Comparison of ENCODE assay signal across 1 fruit fly cellular context in the genomic region with DNA sequence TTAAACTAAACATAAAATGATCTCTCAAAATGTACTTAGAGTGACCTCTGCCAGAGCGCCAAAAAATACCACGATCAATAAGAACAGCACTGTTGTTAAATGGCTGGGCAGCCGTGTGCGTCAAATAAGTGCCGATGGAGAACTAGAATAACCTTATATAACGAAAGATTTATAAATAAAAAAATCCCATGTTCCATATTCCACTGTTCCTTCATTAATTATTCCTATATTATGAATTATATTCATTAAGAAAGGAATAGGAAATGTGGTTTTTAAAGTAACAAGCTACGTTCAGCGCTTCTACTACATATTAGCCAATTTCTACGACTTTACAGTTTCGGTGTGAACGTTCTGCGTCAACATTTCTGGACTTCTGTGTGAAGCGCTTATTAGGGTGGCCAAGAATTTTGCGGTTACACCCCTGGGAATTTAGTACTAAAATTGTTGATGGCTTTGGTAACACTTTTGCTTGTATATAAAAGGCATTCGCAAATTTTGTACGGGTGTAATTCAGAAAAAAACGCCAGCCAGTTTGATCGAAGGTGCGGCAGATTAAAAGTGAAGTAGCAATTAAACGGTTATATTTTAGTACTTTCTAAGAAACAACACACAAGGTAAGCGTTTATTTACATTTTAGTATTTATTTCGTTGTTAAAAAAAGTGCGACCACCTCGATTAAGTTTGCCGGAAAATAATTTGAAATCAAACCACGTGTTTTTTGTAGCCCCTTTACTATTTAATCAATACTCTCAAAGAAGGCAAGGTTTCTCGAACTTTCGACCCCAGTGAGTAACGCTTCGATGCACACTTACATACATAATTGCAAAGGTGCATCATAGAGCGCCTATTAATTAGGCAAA.
TF ChIP-seq lines count a peak whose summit lies in the region.

Gene tefu (minus strand): TSS at position 51 of the 860 bp plus-strand sequence.
Gene Hsc70-4 (plus strand): TSS at position 502 of the 860 bp plus-strand sequence.

TF ChIP-seq in whole organism, embryonic, 481 proteins besides CTCF, POLR2A, EP300 and RAD21 (continued from another document and continues in another):
- TF ChIP-seq CG2202 (tag; optimal IDR thresholded peaks at IDR 0.05; lab: Kevin White, UChicago) (peak; percentile 40), CG4854 (GFP tag; optimal IDR thresholded peaks at IDR 0.05; lab: Kevin White, UChicago) (peak; percentile 53), lov (optimal IDR thresholded peaks at IDR 0.05; lab: Kevin White, UChicago) (no peak), lov (GFP tag; IDR thresholded peaks at IDR 0.05; lab: Robert Waterston, UW) (no peak; the same call in 2 of the 3 replicates), E2f2 (GFP tag; IDR thresholded peaks at IDR 0.05; lab: Robert Waterston, UW) (peak; percentile 71), Dll (GFP tag; IDR thresholded peaks at IDR 0.05; lab: Robert Waterston, UW; ENCODE audit: partially characterized antibody) (no peak), sqz (GFP tag; optimal IDR thresholded peaks at IDR 0.05; lab: Kevin White, UChicago) (peak; percentile 95), Atf3 (GFP tag; optimal IDR thresholded peaks at IDR 0.05; lab: Kevin White, UChicago) (peak; percentile 71), dmrt99B (tag; optimal IDR thresholded peaks at IDR 0.05; lab: Kevin White, UChicago) (peak; percentile 33), CG8478 (optimal IDR thresholded peaks at IDR 0.05; lab: Kevin White, UChicago) (no peak), bab2 (GFP tag; optimal IDR thresholded peaks at IDR 0.05; lab: Kevin White, UChicago) (peak; percentile 55), CG11560 (tag; IDR thresholded peaks at IDR 0.05; lab: Robert Waterston, UW) (peak; percentile 27; the same call in 1 of the 3 replicates), peb (GFP tag; IDR thresholded peaks at IDR 0.05; lab: Robert Waterston, UW) (peak; percentile 49; the same call in 1 of the 2 replicates), Mad (GFP tag; optimal IDR thresholded peaks at IDR 0.05; lab: Kevin White, UChicago) (peak; percentile 68), ac (GFP tag; optimal IDR thresholded peaks at IDR 0.05; lab: Kevin White, UChicago) (no peak), CG15696 (tag; optimal IDR thresholded peaks at IDR 0.05; lab: Kevin White, UChicago) (peak; percentile 76), CG9215 (GFP tag; IDR thresholded peaks at IDR 0.05; lab: Robert Waterston, UW) (peak; percentile 81), Doc2 (GFP tag; IDR thresholded peaks at IDR 0.05; lab: Robert Waterston, UW) (no peak), CG10565 (GFP tag; optimal IDR thresholded peaks at IDR 0.05; lab: Kevin White, UChicago) (no peak), Hr78 (GFP tag; optimal IDR thresholded peaks at IDR 0.05; lab: Kevin White, UChicago) (peak in 1 of 2 experiments; percentile 77), CG12659 (GFP tag; optimal IDR thresholded peaks at IDR 0.05; lab: Kevin White, UChicago) (peak; percentile 80), Sin3A (optimal IDR thresholded peaks at IDR 0.05; lab: Kevin White, UChicago) (peak; percentile 96), CG17361 (GFP tag; IDR thresholded peaks at IDR 0.05; lab: Robert Waterston, UW) (peak; percentile 91), CHES-1-like (GFP tag; optimal IDR thresholded peaks at IDR 0.05; lab: Kevin White, UChicago) (peak; percentile 52), D19B (GFP tag; optimal IDR thresholded peaks at IDR 0.05; lab: Kevin White, UChicago) (peak; percentile 42), sd (tag; optimal IDR thresholded peaks at IDR 0.05; lab: Kevin White, UChicago) (no peak), crp (GFP tag; optimal IDR thresholded peaks at IDR 0.05; lab: Kevin White, UChicago) (peak in 1 of 2 experiments; percentile 48), CG18764 (GFP tag; optimal IDR thresholded peaks at IDR 0.05; lab: Kevin White, UChicago) (peak; percentile 67), tio (GFP tag; optimal IDR thresholded peaks at IDR 0.05; lab: Kevin White, UChicago) (no peak), HLH3B (GFP tag; IDR thresholded peaks at IDR 0.05; lab: Robert Waterston, UW) (peak; percentile 65; the same call in 1 of the 2 replicates), CG9797 (GFP tag; optimal IDR thresholded peaks at IDR 0.05; lab: Kevin White, UChicago) (peak; percentile 96), CG30403 (GFP tag; optimal IDR thresholded peaks at IDR 0.05; lab: Kevin White, UChicago) (peak; percentile 88), CG14710 (tag; optimal IDR thresholded peaks at IDR 0.05; lab: Kevin White, UChicago) (peak; percentile 92), CG1832 (GFP tag; optimal IDR thresholded peaks at IDR 0.05; lab: Kevin White, UChicago) (no peak), CG18476 (GFP tag; optimal IDR thresholded peaks at IDR 0.05; lab: Kevin White, UChicago) (peak; percentile 33), Vsx1 (GFP tag; optimal IDR thresholded peaks at IDR 0.05; lab: Kevin White, UChicago) (no peak), CG12299 (tag; optimal IDR thresholded peaks at IDR 0.05; lab: Kevin White, UChicago) (peak; percentile 27), CG18262 (tag; optimal IDR thresholded peaks at IDR 0.05; lab: Kevin White, UChicago) (no peak), bigmax (GFP tag; optimal IDR thresholded peaks at IDR 0.05; lab: Kevin White, UChicago) (no peak), CG10462 (GFP tag; optimal IDR thresholded peaks at IDR 0.05; lab: Kevin White, UChicago) (peak; percentile 28), CG1529 (GFP tag; optimal IDR thresholded peaks at IDR 0.05; lab: Kevin White, UChicago) (no peak), az2 (GFP tag; optimal IDR thresholded peaks at IDR 0.05; lab: Kevin White, UChicago) (peak; percentile 65), kah (GFP tag; optimal IDR thresholded peaks at IDR 0.05; lab: Kevin White, UChicago) (peak; percentile 45), CG43689 (GFP tag; IDR thresholded peaks at IDR 0.05; lab: Robert Waterston, UW) (no peak), Bdp1 (GFP tag; optimal IDR thresholded peaks at IDR 0.05; lab: Kevin White, UChicago) (peak; percentile 57), chm (GFP tag; IDR thresholded peaks at IDR 0.05; lab: Robert Waterston, UW) (no peak), chif (GFP tag; optimal IDR thresholded peaks at IDR 0.05; lab: Kevin White, UChicago) (peak in 1 of 2 experiments; percentile 83), Optix (GFP tag; IDR thresholded peaks at IDR 0.05; lab: Robert Waterston, UW) (peak; percentile 60; the same call in 2 of the 3 replicates), CG15269 (tag; optimal IDR thresholded peaks at IDR 0.05; lab: Kevin White, UChicago) (peak; percentile 0), CG10543 (GFP tag; optimal IDR thresholded peaks at IDR 0.05; lab: Kevin White, UChicago) (peak; percentile 81), CG17802 (tag; optimal IDR thresholded peaks at IDR 0.05; lab: Kevin White, UChicago) (peak; percentile 97), CG6654 (GFP tag; optimal IDR thresholded peaks at IDR 0.05; lab: Kevin White, UChicago) (peak; percentile 56), Hmx (GFP tag; optimal IDR thresholded peaks at IDR 0.05; lab: Kevin White, UChicago) (no peak), CG8359 (GFP tag; optimal IDR thresholded peaks at IDR 0.05; lab: Kevin White, UChicago; ENCODE audit: borderline replicate concordance) (peak; percentile 26), nau (GFP tag; optimal IDR thresholded peaks at IDR 0.05; lab: Kevin White, UChicago) (no peak), ken (GFP tag; IDR thresholded peaks at IDR 0.05; lab: Robert Waterston, UW) (peak; percentile 81), CkIIα-i1 (GFP tag; IDR thresholded peaks at IDR 0.05; lab: Robert Waterston, UW) (no peak), Dad (GFP tag; optimal IDR thresholded peaks at IDR 0.05; lab: Kevin White, UChicago) (peak; percentile 68), h (optimal IDR thresholded peaks at IDR 0.05; lab: Kevin White, UChicago) (no peak), pzg (GFP tag; optimal IDR thresholded peaks at IDR 0.05; lab: Kevin White, UChicago) (peak; percentile 91), CG18011 (GFP tag; optimal IDR thresholded peaks at IDR 0.05; lab: Kevin White, UChicago) (no peak), lilli (GFP tag; optimal IDR thresholded peaks at IDR 0.05; lab: Kevin White, UChicago) (peak; percentile 69), Elba2 (GFP tag; optimal IDR thresholded peaks at IDR 0.05; lab: Kevin White, UChicago) (peak; percentile 88), CG8924 (tag; optimal IDR thresholded peaks at IDR 0.05; lab: Kevin White, UChicago) (peak; percentile 46), NFAT (GFP tag; IDR thresholded peaks at IDR 0.05; lab: Robert Waterston, UW) (peak; percentile 59), CG3281 (GFP tag; optimal IDR thresholded peaks at IDR 0.05; lab: Kevin White, UChicago) (peak; percentile 44), CG4820 (GFP tag; optimal IDR thresholded peaks at IDR 0.05; lab: Kevin White, UChicago) (peak; percentile 72), CG18619 (GFP tag; optimal IDR thresholded peaks at IDR 0.05; lab: Kevin White, UChicago) (peak; percentile 76), HLHmδ (GFP tag; optimal IDR thresholded peaks at IDR 0.05; lab: Kevin White, UChicago) (no peak), CG11247 (GFP tag; IDR thresholded peaks at IDR 0.05; lab: Robert Waterston, UW) (peak; percentile 48; the same call in 1 of the 2 replicates), CG3407 (GFP tag; optimal IDR thresholded peaks at IDR 0.05; lab: Kevin White, UChicago) (peak; percentile 34), CG13296 (GFP tag; optimal IDR thresholded peaks at IDR 0.05; lab: Kevin White, UChicago) (peak; percentile 58), Gug (GFP tag; IDR thresholded peaks at IDR 0.05; lab: Robert Waterston, UW) (peak; percentile 92), ranshi (GFP tag; IDR thresholded peaks at IDR 0.05; lab: Robert Waterston, UW) (peak; percentile 89), MESR4 (GFP tag; optimal IDR thresholded peaks at IDR 0.05; lab: Kevin White, UChicago) (peak; percentile 61), CG11696 (GFP tag; IDR thresholded peaks at IDR 0.05; lab: Robert Waterston, UW) (peak; percentile 58), Hsf (GFP tag; optimal IDR thresholded peaks at IDR 0.05; lab: Kevin White, UChicago) (peak; percentile 78), CG33213 (GFP tag; optimal IDR thresholded peaks at IDR 0.05; lab: Kevin White, UChicago) (peak; percentile 55), CG17385 (GFP tag; optimal IDR thresholded peaks at IDR 0.05; lab: Kevin White, UChicago) (peak; percentile 61), hb (GFP tag; IDR thresholded peaks at IDR 0.05; lab: Robert Waterston, UW; ENCODE audit: partially characterized antibody) (no peak), Med (GFP tag; lab: Kevin White, UChicago) (peak; percentile 94), ab (GFP tag; optimal IDR thresholded peaks at IDR 0.05; lab: Kevin White, UChicago) (peak; percentile 77), CG6854 (GFP tag; optimal IDR thresholded peaks at IDR 0.05; lab: Kevin White, UChicago) (no peak), gem (tag; optimal IDR thresholded peaks at IDR 0.05; lab: Kevin White, UChicago) (peak; percentile 86), gcm (GFP tag; optimal IDR thresholded peaks at IDR 0.05; lab: Kevin White, UChicago) (no peak), rib (GFP tag; IDR thresholded peaks at IDR 0.05; lab: Robert Waterston, UW) (peak; percentile 81; the same call in 1 of the 2 replicates), CG10147 (GFP tag; optimal IDR thresholded peaks at IDR 0.05; lab: Kevin White, UChicago) (no peak), Chrac-16 (GFP tag; optimal IDR thresholded peaks at IDR 0.05; lab: Kevin White, UChicago) (peak; percentile 81), Nf-YA (GFP tag; IDR thresholded peaks at IDR 0.05; lab: Robert Waterston, UW) (peak; percentile 52; the same call in 1 of the 2 replicates), Bteb2 (GFP tag; optimal IDR thresholded peaks at IDR 0.05; lab: Kevin White, UChicago) (peak; percentile 61), Myb (GFP tag; optimal IDR thresholded peaks at IDR 0.05; lab: Kevin White, UChicago) (peak; percentile 50), CG17328 (GFP tag; IDR thresholded peaks at IDR 0.05; lab: Robert Waterston, UW) (peak; percentile 58), maf-S (GFP tag; optimal IDR thresholded peaks at IDR 0.05; lab: Kevin White, UChicago) (peak; percentile 76), mld (GFP tag; IDR thresholded peaks at IDR 0.05; lab: Robert Waterston, UW; ENCODE audit: partially characterized antibody) (no peak), CG14050 (GFP tag; IDR thresholded peaks at IDR 0.05; lab: Robert Waterston, UW) (peak; percentile 53; the same call in 2 of the 3 replicates), CG17912 (GFP tag; optimal IDR thresholded peaks at IDR 0.05; lab: Kevin White, UChicago) (peak; percentile 98), Bgb (GFP tag; IDR thresholded peaks at IDR 0.05; lab: Robert Waterston, UW; ENCODE audit: partially characterized antibody) (peak; percentile 28; the same call in 1 of the 2 replicates), slp2 (GFP tag; optimal IDR thresholded peaks at IDR 0.05; lab: Kevin White, UChicago) (peak; percentile 62), Sox102F (GFP tag; optimal IDR thresholded peaks at IDR 0.05; lab: Kevin White, UChicago) (no peak), pnt (GFP tag; optimal IDR thresholded peaks at IDR 0.05; lab: Kevin White, UChicago) (peak; percentile 85), dati (GFP tag; IDR thresholded peaks at IDR 0.05; lab: Robert Waterston, UW) (no peak), ham (GFP tag; IDR thresholded peaks at IDR 0.05; lab: Robert Waterston, UW) (peak; percentile 52; the same call in 1 of the 2 replicates), sc (optimal IDR thresholded peaks at IDR 0.05; lab: Kevin White, UChicago) (no peak), sc (GFP tag; optimal IDR thresholded peaks at IDR 0.05; lab: Kevin White, UChicago) (peak; percentile 2), CG30431 (GFP tag; optimal IDR thresholded peaks at IDR 0.05; lab: Kevin White, UChicago) (peak; percentile 80), pan (optimal IDR thresholded peaks at IDR 0.05; lab: Kevin White, UChicago) (no peak), pan (GFP tag; optimal IDR thresholded peaks at IDR 0.05 in 1 of 2, IDR thresholded peaks at IDR 0.05 in 1 of 2) (peak in 1 of 2 experiments; percentile 76), jigr1 (GFP tag; IDR thresholded peaks at IDR 0.05; lab: Robert Waterston, UW) (peak; percentile 69; the same call in 2 of the 3 replicates), CG10321 (GFP tag; IDR thresholded peaks at IDR 0.05; lab: Robert Waterston, UW) (0 out of 2 replicates have a peak, but pooled peaks have one; percentile 49), CG9727 (GFP tag; optimal IDR thresholded peaks at IDR 0.05; lab: Kevin White, UChicago) (peak; percentile 74), H2.0 (GFP tag; IDR thresholded peaks at IDR 0.05; lab: Robert Waterston, UW) (peak; percentile 70), CG32772 (GFP tag; IDR thresholded peaks at IDR 0.05; lab: Robert Waterston, UW) (peak; percentile 76), stwl (tag; optimal IDR thresholded peaks at IDR 0.05; lab: Kevin White, UChicago) (peak; percentile 70), ttk (GFP tag; IDR thresholded peaks at IDR 0.05; lab: Robert Waterston, UW) (peak; percentile 87), CG10209 (GFP tag; optimal IDR thresholded peaks at IDR 0.05; lab: Kevin White, UChicago) (peak; percentile 69), amos (GFP tag; IDR thresholded peaks at IDR 0.05; lab: Robert Waterston, UW; ENCODE audit: partially characterized antibody) (peak; percentile 51; the same call in 1 of the 2 replicates), CG14667 (GFP tag; IDR thresholded peaks at IDR 0.05; lab: Robert Waterston, UW) (peak; percentile 77)
